Worm (Caenorhabditis elegans) whole organism, young adult: ENCODE results near the gene twk-31.

ENCODE experiments used
- F22D6.2 ChIP-seq: sonication (generic microtip); optimal IDR thresholded peaks from 2 replicates; lab custom pipeline; 2016; ENCODE audit warnings: mild to moderate bottlenecking, missing genetic modification characterization, missing compliant biosample characterization
- F39B2.1 ChIP-seq: fragments of 200-800 bp; sonication (Bioruptor generic); IDR thresholded peaks from 2 replicates; pipeline ENCODE4 v1.3.6; 2022; ENCODE audit warnings: missing genetic modification reagents, missing genetic modification characterization, missing compliant biosample characterization
- F52B5.7 ChIP-seq: sonication (generic microtip); optimal IDR thresholded peaks from 2 replicates; lab custom pipeline; 2016; ENCODE audit warnings: mild to moderate bottlenecking, missing genetic modification characterization, missing compliant biosample characterization
- T07F8.4 ChIP-seq: sonication (generic microtip); optimal IDR thresholded peaks from 2 replicates; lab custom pipeline; 2016; ENCODE audit warnings: mild to moderate bottlenecking, missing genetic modification characterization, moderate library complexity, missing compliant biosample characterization
- T26A5.8 ChIP-seq: sonication (generic microtip); optimal IDR thresholded peaks from 2 replicates; lab custom pipeline; 2016; ENCODE audit warnings: missing genetic modification characterization, missing compliant biosample characterization
- Y56A3A.18 ChIP-seq: fragments of 200-800 bp; sonication (Bioruptor generic); IDR thresholded peaks from 2 replicates; pipeline ENCODE4 v1.3.6; 2022; ENCODE audit warnings: missing genetic modification reagents, missing genetic modification characterization, missing compliant biosample characterization
- akir-1 ChIP-seq: fragments of 200-800 bp; sonication (Bioruptor generic); optimal IDR thresholded peaks from 2 replicates; lab custom pipeline; 2018; ENCODE audit warnings: mild to moderate bottlenecking, missing genetic modification characterization, moderate library complexity, missing compliant biosample characterization
- aptf-2 ChIP-seq: fragments of 200-800 bp; sonication (Bioruptor generic); conservative IDR thresholded peaks from 2 replicates; pipeline ENCODE4 v1.3.6; 2022; ENCODE audit warnings: missing genetic modification reagents, missing genetic modification characterization, missing compliant biosample characterization
- aptf-3 ChIP-seq: fragments of 200-800 bp; sonication (Bioruptor generic); IDR thresholded peaks from 2 replicates; pipeline ENCODE4 v1.3.6; 2022; ENCODE audit warnings: missing genetic modification characterization, missing compliant biosample characterization
- atf-7 ChIP-seq: sonication (generic microtip); optimal IDR thresholded peaks from 2 replicates; lab custom pipeline; 2017; ENCODE audit warnings: mild to moderate bottlenecking, missing genetic modification characterization, missing compliant biosample characterization
- attf-5 ChIP-seq: fragments of 200-800 bp; sonication (Bioruptor generic); optimal IDR thresholded peaks from 2 replicates; lab custom pipeline; 2018; ENCODE audit warnings: mild to moderate bottlenecking, missing genetic modification characterization, missing compliant biosample characterization
- attf-6 ChIP-seq: fragments of 200-800 bp; sonication (Bioruptor generic); IDR thresholded peaks from 2 replicates; pipeline ENCODE4 v1.3.6; 2022; ENCODE audit warnings: missing genetic modification reagents, missing genetic modification characterization, missing compliant biosample characterization
- bed-1 ChIP-seq: fragments of 200-800 bp; sonication (Bioruptor generic); IDR thresholded peaks from 2 replicates; pipeline ENCODE4 v1.3.6; 2022; ENCODE audit warnings: missing genetic modification reagents, missing genetic modification characterization, missing compliant biosample characterization
- bed-2 ChIP-seq: fragments of 200-800 bp; sonication (Bioruptor generic); IDR thresholded peaks from 2 replicates; pipeline ENCODE4 v1.3.6; 2022; ENCODE audit warnings: missing genetic modification reagents, missing genetic modification characterization, missing compliant biosample characterization
- cebp-2 ChIP-seq: fragments of 200-800 bp; sonication (Bioruptor generic); IDR thresholded peaks from 2 replicates; pipeline ENCODE4 v1.3.6; 2022; ENCODE audit warnings: missing genetic modification characterization, missing compliant biosample characterization
- egl-18 ChIP-seq: fragments of 200-800 bp; sonication (Bioruptor generic); IDR thresholded peaks from 2 replicates; pipeline ENCODE4 v1.3.6; 2022; ENCODE audit warnings: missing genetic modification reagents, missing genetic modification characterization, missing compliant biosample characterization
- ets-4 ChIP-seq: fragments of 200-800 bp; sonication (Bioruptor generic); optimal IDR thresholded peaks from 2 replicates; lab custom pipeline; 2018; ENCODE audit warnings: mild to moderate bottlenecking, missing genetic modification characterization, missing compliant biosample characterization
- fkh-3 ChIP-seq: sonication (generic microtip); optimal IDR thresholded peaks from 2 replicates; lab custom pipeline; 2016; ENCODE audit warnings: mild to moderate bottlenecking, missing genetic modification characterization, missing compliant biosample characterization
- gei-17 ChIP-seq: fragments of 200-800 bp; sonication (Bioruptor generic); optimal IDR thresholded peaks from 2 replicates; lab custom pipeline; 2018; ENCODE audit warnings: mild to moderate bottlenecking, missing genetic modification characterization, missing compliant biosample characterization
- him-1 ChIP-seq: sonication (generic microtip); optimal IDR thresholded peaks from 2 replicates; lab custom pipeline; 2016; ENCODE audit warnings: missing genotype, missing genetic modification reagents, missing genetic modification characterization, missing compliant biosample characterization
- hlh-12 ChIP-seq: sonication (generic microtip); optimal IDR thresholded peaks from 2 replicates; lab custom pipeline; 2016; ENCODE audit warnings: missing genetic modification characterization, missing compliant biosample characterization
- hlh-26 ChIP-seq: fragments of 200-800 bp; sonication (Bioruptor generic); conservative IDR thresholded peaks from 2 replicates; pipeline ENCODE4 v1.3.6; 2022; ENCODE audit warnings: missing genetic modification reagents, missing genetic modification characterization, missing compliant biosample characterization
- hrde-1 ChIP-seq: sonication (generic microtip); optimal IDR thresholded peaks from 2 replicates; lab custom pipeline; 2016; ENCODE audit warnings: missing genetic modification characterization, mild to moderate bottlenecking, missing compliant biosample characterization, moderate library complexity, missing genotype, missing genetic modification reagents, borderline replicate concordance
- hsf-1 ChIP-seq: fragments of 200-800 bp; sonication (Bioruptor generic); IDR thresholded peaks from 2 replicates; pipeline ENCODE4 v1.3.6; 2022; ENCODE audit warnings: missing genetic modification reagents, missing genetic modification characterization, missing compliant biosample characterization
- let-526 ChIP-seq: fragments of 200-800 bp; sonication (Bioruptor generic); IDR thresholded peaks from 2 replicates; pipeline ENCODE4 v1.3.6; 2022; ENCODE audit warnings: missing genetic modification reagents, missing genetic modification characterization, missing compliant biosample characterization
- lir-1 ChIP-seq: fragments of 200-800 bp; sonication (Bioruptor generic); conservative IDR thresholded peaks from 2 replicates; pipeline ENCODE4 v1.3.6; 2022; ENCODE audit warnings: missing genetic modification reagents, missing genetic modification characterization, missing compliant biosample characterization
- madf-3 ChIP-seq: fragments of 200-800 bp; sonication (Bioruptor generic); IDR thresholded peaks from 2 replicates; pipeline ENCODE4 v1.3.6; 2022; ENCODE audit warnings: missing genetic modification reagents, missing genetic modification characterization, missing compliant biosample characterization
- nhr-120 ChIP-seq: fragments of 200-800 bp; sonication (Bioruptor generic); IDR thresholded peaks from 2 replicates; pipeline ENCODE4 v1.3.6; 2022; ENCODE audit warnings: missing genetic modification characterization, missing compliant biosample characterization
- nhr-27 ChIP-seq: fragments of 200-800 bp; sonication (Bioruptor generic); optimal IDR thresholded peaks from 2 replicates; lab custom pipeline; 2018; ENCODE audit warnings: mild to moderate bottlenecking, missing genetic modification characterization, moderate library complexity, missing compliant biosample characterization
- nhr-80 ChIP-seq: sonication (generic microtip); optimal IDR thresholded peaks from 2 replicates; lab custom pipeline; 2016; ENCODE audit warnings: missing genetic modification characterization, missing compliant biosample characterization
- pbrm-1 ChIP-seq: fragments of 200-800 bp; sonication (Bioruptor generic); IDR thresholded peaks from 2 replicates; pipeline ENCODE4 v1.3.6; 2022; ENCODE audit warnings: missing genetic modification reagents, missing genetic modification characterization, missing compliant biosample characterization
- repo-1 ChIP-seq: sonication (generic microtip); optimal IDR thresholded peaks from 2 replicates; lab custom pipeline; 2017; ENCODE audit warnings: mild to moderate bottlenecking, missing genetic modification characterization, missing compliant biosample characterization
- rpc-1 ChIP-seq, 2 experiments: fragments of 150-350 bp in 1 of 2; sonication (generic microtip) in 1 of 2; optimal IDR thresholded peaks; 2 replicates each; lab custom pipeline; 2014 to 2018; ENCODE audit warnings: missing biosample characterization in 1 of 2, missing genetic modification characterization in 1 of 2, missing genetic modification reagents in 1 of 2, missing genotype in 1 of 2
- sdz-38 ChIP-seq: sonication (generic microtip); optimal IDR thresholded peaks from 2 replicates; lab custom pipeline; 2016; ENCODE audit warnings: missing genotype, missing genetic modification characterization, missing compliant biosample characterization
- snpc-1.1 ChIP-seq: sonication (generic microtip); optimal IDR thresholded peaks from 2 replicates; lab custom pipeline; 2017; ENCODE audit warnings: missing genetic modification characterization, mild to moderate bottlenecking, missing compliant biosample characterization, antibody characterized with exemption, moderate library complexity, missing genotype, missing genetic modification reagents; ENCODE audit not compliant: insufficient read depth
- snpc-4 ChIP-seq, 5 experiments: fragments of 150-350 bp in 1 of 5; sonication (generic microtip) in 4 of 5; optimal IDR thresholded peaks; 2 replicates each; lab custom pipeline; 2014 to 2018; ENCODE audit warnings: missing genetic modification characterization in 5 of 5, missing biosample characterization in 3 of 5, antibody characterized with exemption in 2 of 5, mild to moderate bottlenecking in 2 of 5, missing compliant biosample characterization in 2 of 5, missing genotype in 2 of 5, moderate library complexity in 2 of 5, missing genetic modification reagents in 1 of 5
- tbp1 ChIP-seq: fragments of 200-800 bp; sonication (Bioruptor generic); optimal IDR thresholded peaks from 2 replicates; lab custom pipeline; 2018; ENCODE audit warnings: mild to moderate bottlenecking, missing genetic modification characterization, missing compliant biosample characterization
- tbx-9 ChIP-seq: sonication (generic microtip); optimal IDR thresholded peaks from 2 replicates; lab custom pipeline; 2016; ENCODE audit warnings: borderline replicate concordance, missing genetic modification characterization, inconsistent platforms, missing compliant biosample characterization
- tlf-1 ChIP-seq: fragments of 200-800 bp; sonication (Bioruptor generic); optimal IDR thresholded peaks from 2 replicates; lab custom pipeline; 2018; ENCODE audit warnings: mild to moderate bottlenecking, missing genetic modification characterization, missing compliant biosample characterization
- xnd-1 ChIP-seq: sonication (generic microtip); optimal IDR thresholded peaks from 2 replicates; lab custom pipeline; 2016; ENCODE audit warnings: missing genotype, missing genetic modification reagents, missing genetic modification characterization, missing compliant biosample characterization
- zfh-2 ChIP-seq: fragments of 200-800 bp; sonication (Bioruptor generic); conservative IDR thresholded peaks from 2 replicates; pipeline ENCODE4 v1.3.6; 2022; ENCODE audit warnings: missing genetic modification reagents, missing genetic modification characterization, missing compliant biosample characterization
- ztf-18 ChIP-seq: sonication (generic microtip); optimal IDR thresholded peaks from 2 replicates; lab custom pipeline; 2016; ENCODE audit warnings: missing genotype, mild to moderate bottlenecking, missing genetic modification characterization, missing compliant biosample characterization
- ztf-28 ChIP-seq: fragments of 200-800 bp; sonication (Bioruptor generic); IDR thresholded peaks from 2 replicates; pipeline ENCODE4 v1.3.6; 2022; ENCODE audit warnings: missing genetic modification reagents, missing genetic modification characterization, missing compliant biosample characterization
- ztf-6 ChIP-seq: fragments of 200-800 bp; sonication (Bioruptor generic); IDR thresholded peaks from 2 replicates; pipeline ENCODE4 v1.3.6; 2022; ENCODE audit warnings: missing genetic modification reagents, missing genetic modification characterization, missing compliant biosample characterization

Gene twk-31

ce11 chrIII:11456577-11456976 lies 46.1 kb downstream of the twk-31 start, which contains the start of gene plr-1:
plr-1 (plus strand) TSS chrIII:11456877.
- TF ChIP-seq pbrm-1 (GFP tag; lab: Robert Waterston, UW) (no peak), ets-4 (GFP tag; lab: Kevin White, UChicago) (no peak), F52B5.7 (tag; lab: Kevin White, UChicago) (no peak)
- TF ChIP-seq, all 124 proteins: peak for 0

- no peak for TF ChIP-seq snpc-4 (GFP tag; optimal IDR thresholded peaks at IDR 0.05; lab: Kevin White, UChicago)
- no peak for TF ChIP-seq snpc-4 (tag; optimal IDR thresholded peaks at IDR 0.05; lab: Kevin White, UChicago)
- no peak for TF ChIP-seq repo-1 (tag; lab: Kevin White, UChicago)
Measured at ce11 chrIII:11457911-11458310, 47.4 kb downstream of the twk-31 start.

ce11 chrIII:11459041-11459440 lies 48.6 kb downstream of the twk-31 start:
- no peak for TF ChIP-seq him-1 (tag; lab: Kevin White, UChicago)
- TF ChIP-seq pbrm-1 (GFP tag; lab: Robert Waterston, UW): no peak
- TF ChIP-seq ztf-18 (tag; lab: Kevin White, UChicago): no peak
- no peak for TF ChIP-seq nhr-120
- no peak for TF ChIP-seq aptf-2 (GFP tag; lab: Robert Waterston, UW)
- no peak for TF ChIP-seq zfh-2 (GFP tag; lab: Robert Waterston, UW)
- no peak for TF ChIP-seq snpc-1.1 (tag; lab: Kevin White, UChicago)
- TF ChIP-seq F22D6.2 (tag; lab: Kevin White, UChicago): no peak
- no peak for TF ChIP-seq fkh-3 (tag; lab: Kevin White, UChicago)
- no peak for TF ChIP-seq hrde-1
- no peak for TF ChIP-seq tbp1 (GFP tag; lab: Kevin White, UChicago)
- TF ChIP-seq T26A5.8 (tag; lab: Kevin White, UChicago): no peak

DNA sequence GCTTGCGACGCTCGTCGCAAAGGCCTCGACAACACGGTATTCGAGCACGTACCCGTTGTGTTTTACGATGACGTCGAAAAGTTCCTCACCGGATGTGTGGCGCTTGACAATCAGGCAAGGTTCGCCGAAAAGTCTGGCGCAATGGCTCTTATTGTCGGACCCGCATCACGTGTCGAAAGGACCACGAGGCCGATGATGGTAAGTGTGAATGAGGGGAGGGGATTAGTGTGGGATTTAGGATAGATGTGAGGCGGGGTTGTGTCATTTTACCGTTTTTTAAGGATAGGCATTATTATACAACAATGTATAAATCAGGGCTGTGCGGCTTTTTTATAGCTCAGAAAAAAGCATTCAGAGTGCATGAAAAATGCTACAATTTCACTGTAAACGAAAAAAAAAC lies 49.3 kb downstream of the twk-31 start:
- no peak for TF ChIP-seq attf-6 (GFP tag; lab: Robert Waterston, UW)
- TF ChIP-seq let-526: no peak
- TF ChIP-seq lir-1 (GFP tag; lab: Robert Waterston, UW): no peak
- no peak for TF ChIP-seq atf-7 (tag; lab: Kevin White, UChicago)
- TF ChIP-seq T07F8.4 (tag; lab: Kevin White, UChicago): no peak
- TF ChIP-seq nhr-80: no peak
- no peak for TF ChIP-seq ztf-6
- TF ChIP-seq bed-1 (GFP tag; lab: Robert Waterston, UW): no peak
- no peak for TF ChIP-seq aptf-3 (GFP tag; lab: Robert Waterston, UW)
- TF ChIP-seq rpc-1 (optimal IDR thresholded peaks at IDR 0.05; lab: Kevin White, UChicago): no peak
- TF ChIP-seq rpc-1 (tag; optimal IDR thresholded peaks at IDR 0.05; lab: Kevin White, UChicago): no peak
- no peak for TF ChIP-seq bed-2
- TF ChIP-seq cebp-2 (GFP tag; lab: Robert Waterston, UW): no peak
- no peak for TF ChIP-seq attf-5
- no peak for TF ChIP-seq xnd-1 (tag; lab: Kevin White, UChicago)

ce11 chrIII:11462332-11462731 lies 51.9 kb downstream of the twk-31 start:
- TF ChIP-seq gei-17 (GFP tag; lab: Kevin White, UChicago): no peak
- no peak for TF ChIP-seq nhr-27 (tag; lab: Kevin White, UChicago)
- no peak for TF ChIP-seq egl-18 (GFP tag; lab: Robert Waterston, UW)
- no peak for TF ChIP-seq tbx-9
- TF ChIP-seq sdz-38 (tag; lab: Kevin White, UChicago): no peak
- TF ChIP-seq F39B2.1: no peak
- TF ChIP-seq ztf-28 (GFP tag; lab: Robert Waterston, UW): no peak
- no peak for TF ChIP-seq tlf-1 (GFP tag; lab: Kevin White, UChicago)
- no peak for TF ChIP-seq hrde-1
- TF ChIP-seq hlh-12: no peak
- no peak for TF ChIP-seq madf-3
- TF ChIP-seq akir-1 (GFP tag; lab: Kevin White, UChicago): no peak
- no peak for TF ChIP-seq hlh-26 (GFP tag; lab: Robert Waterston, UW)
- TF ChIP-seq Y56A3A.18 (GFP tag; lab: Robert Waterston, UW): no peak
- no peak for TF ChIP-seq hsf-1
